Worm (Caenorhabditis elegans) whole organism, L3 larva: ENCODE data around the gene ZK380.2.

Experiments
- R02D3.7 ChIP-seq: fragments of 150-350 bp; optimal IDR thresholded peaks from 2 replicates; lab custom pipeline; 2014; ENCODE audit warnings: missing biosample characterization, missing genetic modification characterization
- ZK546.5 ChIP-seq: sonication (generic microtip); optimal IDR thresholded peaks from 2 replicates; lab custom pipeline; 2017; ENCODE audit warnings: missing biosample characterization, missing genetic modification characterization
- aly-2 ChIP-seq: fragments of 150-350 bp; optimal IDR thresholded peaks from 2 replicates; lab custom pipeline; 2014; ENCODE audit warnings: missing biosample characterization, missing genetic modification characterization
- ama-1 ChIP-seq: fragments of 150-350 bp; optimal IDR thresholded peaks from 2 replicates; lab custom pipeline; 2018
- ceh-16 ChIP-seq: sonication (generic microtip); optimal IDR thresholded peaks from 2 replicates; lab custom pipeline; 2017; ENCODE audit warnings: missing biosample characterization, missing genetic modification characterization
- ceh-9 ChIP-seq: sonication (generic microtip); optimal IDR thresholded peaks from 2 replicates; lab custom pipeline; 2018; ENCODE audit warnings: missing biosample characterization, missing genetic modification characterization
- egl-27 ChIP-seq: sonication (generic microtip); optimal IDR thresholded peaks from 4 replicates; lab custom pipeline; 2017; ENCODE audit warnings: missing biosample characterization, missing genetic modification reagents, missing genetic modification characterization
- elt-1 ChIP-seq: fragments of 150-350 bp; optimal IDR thresholded peaks from 2 replicates; lab custom pipeline; 2014; ENCODE audit warnings: missing biosample characterization, missing genetic modification characterization
- elt-2 ChIP-seq: sonication (generic microtip); optimal IDR thresholded peaks from 2 replicates; lab custom pipeline; 2016; ENCODE audit warnings: missing genetic modification reagents, mild to moderate bottlenecking, missing genetic modification characterization, missing compliant biosample characterization
- elt-3 ChIP-seq, 3 experiments: fragments of 150-350 bp in 1 of 3; sonication (generic microtip) in 2 of 3; optimal IDR thresholded peaks; 2 replicates in 2 of 3; 4 replicates in 1 of 3; lab custom pipeline; 2014 to 2017; ENCODE audit warnings: missing biosample characterization in 3 of 3, missing genetic modification characterization in 3 of 3
- eor-1 ChIP-seq, 2 experiments: fragments of 150-350 bp; optimal IDR thresholded peaks; 2 replicates each; lab custom pipeline; 2014 to 2018; ENCODE audit warnings: missing biosample characterization in 2 of 2, missing genetic modification characterization in 2 of 2
- fkh-10 ChIP-seq: sonication (generic microtip); optimal IDR thresholded peaks from 2 replicates; lab custom pipeline; 2017; ENCODE audit warnings: missing biosample characterization, missing genetic modification reagents, missing genetic modification characterization
- fos-1 ChIP-seq: fragments of 150-350 bp; optimal IDR thresholded peaks from 2 replicates; lab custom pipeline; 2014; ENCODE audit warnings: missing biosample characterization, missing genetic modification characterization
- hmg-11 ChIP-seq: sonication (generic microtip); optimal IDR thresholded peaks from 2 replicates; lab custom pipeline; 2016; ENCODE audit warnings: missing genetic modification characterization, missing compliant biosample characterization
- jun-1 ChIP-seq: fragments of 150-350 bp; optimal IDR thresholded peaks from 2 replicates; lab custom pipeline; 2014; ENCODE audit warnings: missing biosample characterization, missing genetic modification reagents, missing genetic modification characterization
- lin-39 ChIP-seq: fragments of 150-350 bp; optimal IDR thresholded peaks from 2 replicates; lab custom pipeline; 2018; ENCODE audit warnings: missing biosample characterization, missing genetic modification reagents, missing genetic modification characterization
- mdl-1 ChIP-seq: fragments of 150-350 bp; optimal IDR thresholded peaks from 2 replicates; lab custom pipeline; 2014; ENCODE audit warnings: missing biosample characterization, missing genetic modification characterization
- nfya-1 ChIP-seq: sonication (generic microtip); optimal IDR thresholded peaks from 2 replicates; lab custom pipeline; 2017; ENCODE audit warnings: missing genetic modification characterization, mild to moderate bottlenecking, missing compliant biosample characterization, antibody characterized with exemption, moderate library complexity; ENCODE audit not compliant: insufficient read depth
- nhr-11 ChIP-seq: fragments of 150-350 bp; optimal IDR thresholded peaks from 2 replicates; lab custom pipeline; 2014; ENCODE audit warnings: missing biosample characterization, missing genetic modification characterization
- nhr-237 ChIP-seq: fragments of 150-350 bp; optimal IDR thresholded peaks from 2 replicates; lab custom pipeline; 2014; ENCODE audit warnings: missing biosample characterization, missing genetic modification characterization
- nhr-28 ChIP-seq: fragments of 150-350 bp; optimal IDR thresholded peaks from 2 replicates; lab custom pipeline; 2014; ENCODE audit warnings: missing biosample characterization, missing genetic modification characterization
- nhr-43 ChIP-seq: sonication (generic microtip); optimal IDR thresholded peaks from 2 replicates; lab custom pipeline; 2016; ENCODE audit warnings: mild to moderate bottlenecking, missing genetic modification characterization, missing compliant biosample characterization; ENCODE audit not compliant: poor library complexity, severe bottlenecking
- nhr-67 ChIP-seq: fragments of 150-350 bp; optimal IDR thresholded peaks from 2 replicates; lab custom pipeline; 2014; ENCODE audit warnings: missing biosample characterization, missing genetic modification characterization
- nhr-76 ChIP-seq: fragments of 150-350 bp; sonication (generic microtip); optimal IDR thresholded peaks from 5 replicates; lab custom pipeline; 2014; ENCODE audit warnings: missing biosample characterization, missing genetic modification characterization
- nhr-77 ChIP-seq: fragments of 150-350 bp; optimal IDR thresholded peaks from 2 replicates; lab custom pipeline; 2014; ENCODE audit warnings: missing biosample characterization, missing genetic modification characterization
- pha-4 ChIP-seq: fragments of 150-350 bp; optimal IDR thresholded peaks from 2 replicates; lab custom pipeline; 2014; ENCODE audit warnings: missing biosample characterization, missing genetic modification reagents, missing genetic modification characterization
- skn-1 ChIP-seq: fragments of 150-350 bp; optimal IDR thresholded peaks from 2 replicates; lab custom pipeline; 2014; ENCODE audit warnings: missing biosample characterization, missing genetic modification characterization
- snpc-4 ChIP-seq: fragments of 150-350 bp; optimal IDR thresholded peaks from 2 replicates; lab custom pipeline; 2014; ENCODE audit warnings: missing biosample characterization, missing genetic modification characterization
- tbx-2 ChIP-seq: sonication (generic microtip); optimal IDR thresholded peaks from 2 replicates; lab custom pipeline; 2016; ENCODE audit warnings: mild to moderate bottlenecking, missing genetic modification characterization, missing compliant biosample characterization
- unc-62 ChIP-seq: fragments of 150-350 bp; sonication (generic microtip); optimal IDR thresholded peaks from 4 replicates; lab custom pipeline; 2014; ENCODE audit warnings: missing biosample characterization, missing genetic modification reagents, missing genetic modification characterization
- zag-1 ChIP-seq: fragments of 150-350 bp; optimal IDR thresholded peaks from 2 replicates; lab custom pipeline; 2014; ENCODE audit warnings: missing biosample characterization, missing genetic modification characterization

The ZK380.2 gene

DNA sequence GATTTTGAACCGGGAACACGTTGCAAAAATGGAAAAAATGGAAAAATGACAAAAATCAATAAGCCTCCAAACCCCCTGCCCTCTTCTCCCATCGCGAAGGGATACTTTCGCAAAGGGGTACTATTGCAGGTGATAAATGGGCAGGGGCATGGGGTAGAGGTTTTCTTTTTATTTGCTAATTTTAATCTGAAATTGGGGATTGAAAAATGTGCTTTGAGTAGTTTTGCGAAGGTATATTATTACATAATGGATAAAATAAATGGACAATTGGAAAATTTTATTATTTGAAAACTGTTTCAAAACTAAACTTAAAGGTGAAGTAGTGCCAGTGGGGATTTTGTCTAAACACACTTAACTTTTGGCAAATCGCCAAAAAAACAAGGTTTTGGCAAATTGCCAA is 4.3 kb upstream of the ZK380.2 start (continued):
- TF ChIP-seq nhr-43 (tag; lab: Kevin White, UChicago) (peak; percentile 98), pha-4 (tag; lab: Kevin White, UChicago) (peak; percentile 98), R02D3.7 (tag; lab: Kevin White, UChicago) (peak; percentile 91), ZK546.5 (tag; lab: Kevin White, UChicago) (peak; percentile 62)

DNA sequence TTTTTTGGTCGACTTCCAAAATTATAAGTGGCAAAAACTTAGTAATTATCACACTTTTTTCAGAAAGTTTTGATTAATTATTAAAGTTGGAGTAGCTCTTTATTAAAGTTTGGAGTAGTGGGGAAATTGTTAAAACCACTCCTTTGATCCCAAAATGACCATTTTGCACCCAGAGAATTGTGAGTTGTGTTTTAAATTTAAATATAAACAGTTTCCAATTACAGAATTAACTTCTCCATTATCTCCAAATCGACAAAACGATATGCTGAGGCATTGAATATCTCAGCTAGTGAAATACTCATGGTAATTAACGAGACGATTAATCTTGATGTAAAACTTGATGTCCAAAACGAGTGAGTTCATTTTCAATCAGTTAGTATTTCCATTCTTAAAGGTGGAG is 3.4 kb upstream of the ZK380.2 start, which contains the start of gene fbxb-58:
Gene fbxb-58, plus strand, starts transcription at position 301 of the 400 bp plus-strand sequence.
- TF ChIP-seq nhr-77 (tag; lab: Kevin White, UChicago): no peak
- TF ChIP-seq skn-1 (tag; lab: Kevin White, UChicago): no peak
- TF ChIP-seq elt-1 (tag; lab: Kevin White, UChicago): no peak
- no peak for TF ChIP-seq fkh-10 (GFP tag; lab: Kevin White, UChicago)
- no peak for TF ChIP-seq fos-1 (tag; lab: Kevin White, UChicago)
- TF ChIP-seq jun-1 (tag; lab: Kevin White, UChicago): no peak
- TF ChIP-seq ceh-16 (tag; lab: Kevin White, UChicago): no peak
- TF ChIP-seq elt-2: no peak

DNA sequence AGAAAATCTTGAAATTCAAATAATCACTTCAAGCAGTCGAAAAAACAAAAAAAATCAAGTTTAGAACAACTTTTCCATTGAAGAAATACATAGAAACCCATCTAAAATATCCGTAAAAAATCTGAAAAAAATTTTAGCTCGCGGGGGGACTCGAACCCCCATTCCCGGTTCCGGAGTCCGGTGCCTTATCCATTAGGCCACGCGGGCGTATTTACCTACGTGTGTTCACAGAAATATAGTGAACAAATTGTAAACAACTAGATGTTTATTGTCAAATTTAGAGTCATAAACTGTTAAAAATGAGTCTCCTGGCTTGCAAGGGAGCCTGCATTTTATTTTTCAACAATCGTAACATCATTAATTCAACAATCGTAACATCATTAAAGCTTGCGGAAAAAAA is 1.5 kb upstream of the ZK380.2 start:
- no peak for TF ChIP-seq ceh-16 (tag; lab: Kevin White, UChicago)

DNA sequence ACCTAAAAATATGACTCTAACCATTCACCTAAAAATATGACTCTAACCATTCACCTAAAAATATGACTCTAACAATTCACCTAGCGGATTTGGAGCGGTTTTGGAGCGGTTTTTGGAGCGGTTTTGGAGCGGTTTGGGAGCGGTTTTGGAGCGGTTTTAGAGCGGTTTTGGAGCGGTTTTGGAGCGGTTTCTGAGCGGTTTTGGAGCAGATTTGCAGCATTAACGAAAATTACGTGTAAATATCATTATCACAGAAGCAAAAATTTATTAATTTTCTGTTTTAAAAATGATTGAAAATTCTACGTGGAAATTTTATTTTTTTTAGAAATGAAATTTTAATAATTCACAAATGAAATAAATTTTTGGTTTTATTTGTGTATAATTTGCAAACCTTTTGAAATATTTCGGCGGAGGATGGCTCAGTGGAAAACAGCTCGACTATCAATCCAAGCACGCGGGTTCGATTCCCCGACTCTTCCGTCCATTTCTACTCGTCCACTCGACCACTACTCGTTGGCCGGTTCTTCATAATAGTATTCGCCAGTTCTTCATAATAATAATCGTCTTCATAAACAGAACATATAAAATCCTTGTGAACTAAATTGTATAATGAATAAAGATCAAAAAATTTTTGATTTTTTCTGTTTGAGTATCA is 12.3 kb downstream of the ZK380.2 start:
- TF ChIP-seq nhr-237 (no peak), nhr-11 (tag; lab: Kevin White, UChicago) (no peak), hmg-11 (tag; lab: Kevin White, UChicago) (no peak), ceh-9 (tag; lab: Kevin White, UChicago) (no peak)

DNA sequence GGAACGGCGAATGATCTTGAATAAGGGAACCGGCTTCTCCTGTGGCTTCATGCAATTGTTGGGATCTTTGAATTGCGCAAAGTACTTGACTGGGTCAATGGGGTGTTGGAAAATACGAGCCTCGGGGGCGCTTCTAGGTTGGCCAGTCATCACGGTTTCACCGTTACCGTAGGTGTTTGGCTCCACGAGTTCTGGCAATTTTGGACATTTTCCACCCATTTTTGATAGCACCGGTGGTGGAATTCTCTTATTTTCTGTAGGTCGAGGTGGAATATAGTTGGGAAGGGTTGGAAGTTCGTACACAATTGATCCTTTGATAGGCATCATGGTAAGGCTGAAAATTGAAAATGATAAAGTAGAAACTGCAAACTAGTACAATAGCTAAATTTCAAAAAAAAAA is 20.4 kb downstream of the ZK380.2 start, which contains the start of gene ZK380.4:
Gene ZK380.4, minus strand, starts transcription at position 327 of the 400 bp plus-strand sequence.
- TF ChIP-seq nfya-1 (tag; lab: Kevin White, UChicago) (no peak), mdl-1 (tag; lab: Kevin White, UChicago) (no peak), tbx-2 (tag; lab: Kevin White, UChicago) (no peak), nhr-237 (no peak), ceh-9 (tag; lab: Kevin White, UChicago) (no peak), elt-2 (no peak), eor-1 (tag; optimal IDR thresholded peaks at IDR 0.05; lab: Kevin White, UChicago) (no peak), ama-1 (lab: Kevin White, UChicago) (no peak), zag-1 (tag; lab: Kevin White, UChicago) (no peak), unc-62 (GFP tag; lab: Kevin White, UChicago) (no peak), skn-1 (tag; lab: Kevin White, UChicago) (no peak), nhr-67 (no peak), snpc-4 (tag; lab: Kevin White, UChicago) (no peak), elt-3 (tag; optimal IDR thresholded peaks at IDR 0.05; lab: Kevin White, UChicago) (no peak)
- TF ChIP-seq, all 47 proteins: peak for 0

DNA sequence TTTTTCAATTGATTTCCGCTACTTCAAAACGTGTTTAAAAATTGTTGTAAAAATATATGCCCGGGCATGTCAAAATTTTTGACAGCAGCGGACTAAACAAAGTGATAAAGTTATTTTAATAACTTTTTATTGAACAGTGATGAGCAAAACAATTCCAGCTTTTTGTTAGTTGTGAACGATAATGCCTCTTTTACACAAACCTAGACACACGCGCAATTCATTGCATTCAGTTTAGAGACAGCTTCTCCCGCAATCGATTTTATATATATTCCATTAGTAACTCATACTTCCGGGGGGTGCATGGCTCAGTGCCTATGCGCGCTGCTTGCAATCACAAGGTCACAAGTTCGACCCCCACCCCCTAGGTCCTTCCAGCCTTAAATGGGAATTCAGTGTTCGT is 22.9 kb downstream of the ZK380.2 start, which contains the start of gene ZK380.6:
Gene ZK380.6, plus strand, starts transcription at position 301 of the 400 bp plus-strand sequence.
- no peak for TF ChIP-seq egl-27 (tag; lab: Kevin White, UChicago)
- no peak for TF ChIP-seq ama-1 (lab: Kevin White, UChicago)
- TF ChIP-seq aly-2 (tag; lab: Kevin White, UChicago): no peak
- no peak for TF ChIP-seq nhr-11 (tag; lab: Kevin White, UChicago)
- no peak for TF ChIP-seq lin-39
- TF ChIP-seq jun-1 (tag; lab: Kevin White, UChicago): no peak
- TF ChIP-seq snpc-4 (tag; lab: Kevin White, UChicago): no peak
- TF ChIP-seq nhr-76 (tag; lab: Kevin White, UChicago): no peak
- TF ChIP-seq nhr-28: no peak
- TF ChIP-seq eor-1 (tag; optimal IDR thresholded peaks at IDR 0.05; lab: Kevin White, UChicago): no peak
- no peak for TF ChIP-seq unc-62 (GFP tag; lab: Kevin White, UChicago)
- TF ChIP-seq, all 47 proteins: peak for 0
